Worm (Caenorhabditis elegans): Measurements from ENCODE around the gene H06H21.37.

The H06H21.37 gene

DNA sequence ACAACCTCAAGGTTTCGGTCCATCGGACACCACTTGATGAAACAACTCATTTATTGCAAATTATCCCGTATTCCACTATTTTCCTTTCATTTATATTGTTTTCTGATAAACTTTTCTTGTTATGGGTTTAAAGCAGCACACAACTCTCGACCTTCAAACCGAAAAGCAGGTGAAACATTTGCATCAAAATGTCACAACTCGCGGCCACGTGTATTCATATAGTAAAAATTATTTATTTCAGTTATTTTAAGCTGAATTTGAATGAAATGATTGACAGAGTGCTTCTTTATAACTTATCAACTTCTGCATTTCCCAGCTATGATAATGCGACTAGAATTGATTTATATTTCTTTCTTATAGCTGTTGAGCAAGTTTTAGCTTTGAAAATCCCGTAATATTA, 2.1 kb upstream of the H06H21.37 start, which contains the start of gene srw-95:
srw-95 (plus strand) TSS at position 213 of the 400 bp plus-strand sequence.
- no peak for TF ChIP-seq ztf-23 (GFP tag; IDR thresholded peaks at IDR 0.05)

DNA sequence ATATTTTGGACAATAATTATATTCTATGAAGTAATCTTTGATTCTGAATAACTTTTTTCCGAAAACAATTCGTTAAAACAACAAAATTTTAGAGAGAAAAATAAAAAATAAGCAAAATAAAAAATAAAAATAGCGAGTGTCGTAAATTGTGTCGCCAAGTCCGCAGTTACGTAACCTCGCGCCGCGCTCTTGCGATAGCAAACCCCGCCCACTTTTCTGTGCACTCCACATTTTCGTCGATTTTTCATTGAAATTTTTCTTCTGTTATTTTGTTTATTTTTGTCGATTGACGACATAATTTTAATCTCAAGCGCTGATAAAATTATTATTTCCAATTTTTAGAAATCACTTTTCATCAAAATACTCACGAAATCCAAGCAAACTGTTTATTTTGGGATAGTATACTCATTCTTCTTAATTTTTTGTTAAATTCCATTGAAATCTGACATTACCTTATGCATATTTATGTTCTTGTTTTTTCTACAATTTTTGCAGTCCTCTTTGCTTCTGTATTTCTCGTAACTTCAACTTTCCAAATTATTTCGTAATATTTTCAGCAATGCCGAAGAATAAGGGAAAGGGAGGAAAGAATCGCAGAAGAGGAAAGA, 707 bp upstream of the H06H21.37 start, which contains the start of gene eif-1.A:
eif-1.A (plus strand) TSS at position 558 of the 608 bp plus-strand sequence.
- TF ChIP-seq ztf-23 (GFP tag; IDR thresholded peaks at IDR 0.05) (0 out of 2 replicates have a peak, but pooled peaks have one; percentile 51), tab-1 (GFP tag; IDR thresholded peaks at IDR 0.05) (no peak), T22C8.4 (GFP tag; IDR thresholded peaks at IDR 0.05) (no peak), flt-1 (GFP tag; IDR thresholded peaks at IDR 0.05) (0 out of 2 replicates have a peak, but pooled peaks have one; percentile 16), ref-1 (GFP tag; conservative IDR thresholded peaks at IDR 0.05) (no peak), cog-1 (tag; optimal IDR thresholded peaks at IDR 0.05) (no peak), ztf-29 (GFP tag; IDR thresholded peaks at IDR 0.05) (no peak), klf-2 (GFP tag; conservative IDR thresholded peaks at IDR 0.05) (0 out of 2 replicates have a peak, but pooled peaks have one; percentile 7), med-1 (GFP tag; optimal IDR thresholded peaks at IDR 0.05; ENCODE audit: insufficient read depth) (peak; percentile 21)

DNA sequence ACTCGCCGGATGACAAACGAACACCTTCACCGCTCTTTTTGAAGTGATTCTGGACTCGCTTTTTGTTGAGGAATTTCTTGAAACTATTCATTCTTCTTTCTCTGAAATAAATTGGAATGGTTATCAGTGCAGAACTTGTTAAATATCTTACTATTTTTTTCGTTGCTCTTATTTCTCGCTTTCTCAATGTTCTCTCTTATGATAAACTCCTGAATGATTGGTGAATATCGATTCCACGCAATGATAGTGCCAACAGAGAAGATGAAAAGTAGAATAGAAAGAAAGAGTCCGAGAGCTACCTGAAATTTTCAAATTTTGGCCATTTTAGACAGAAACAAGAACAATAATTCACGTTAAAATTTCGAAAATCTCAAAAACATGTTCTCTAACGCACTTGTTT, 377 bp downstream of the H06H21.37 start, which contains the start of gene ubxn-6:
ubxn-6 (minus strand) TSS at position 101 of the 400 bp plus-strand sequence.
- no peak for TF ChIP-seq ref-1 (GFP tag; conservative IDR thresholded peaks at IDR 0.05)
- TF ChIP-seq cog-1 (tag; optimal IDR thresholded peaks at IDR 0.05) = no peak
- no peak for TF ChIP-seq med-1 (GFP tag; optimal IDR thresholded peaks at IDR 0.05; ENCODE audit: insufficient read depth)
- no peak for TF ChIP-seq ztf-23 (GFP tag; IDR thresholded peaks at IDR 0.05)
- no peak for TF ChIP-seq klf-2 (GFP tag; conservative IDR thresholded peaks at IDR 0.05)
- TF ChIP-seq tab-1 (GFP tag; IDR thresholded peaks at IDR 0.05) = no peak
- TF ChIP-seq flt-1 (GFP tag; IDR thresholded peaks at IDR 0.05) = no peak
- TF ChIP-seq T22C8.4 (GFP tag; IDR thresholded peaks at IDR 0.05) = no peak
- TF ChIP-seq ztf-29 (GFP tag; IDR thresholded peaks at IDR 0.05) = no peak

DNA sequence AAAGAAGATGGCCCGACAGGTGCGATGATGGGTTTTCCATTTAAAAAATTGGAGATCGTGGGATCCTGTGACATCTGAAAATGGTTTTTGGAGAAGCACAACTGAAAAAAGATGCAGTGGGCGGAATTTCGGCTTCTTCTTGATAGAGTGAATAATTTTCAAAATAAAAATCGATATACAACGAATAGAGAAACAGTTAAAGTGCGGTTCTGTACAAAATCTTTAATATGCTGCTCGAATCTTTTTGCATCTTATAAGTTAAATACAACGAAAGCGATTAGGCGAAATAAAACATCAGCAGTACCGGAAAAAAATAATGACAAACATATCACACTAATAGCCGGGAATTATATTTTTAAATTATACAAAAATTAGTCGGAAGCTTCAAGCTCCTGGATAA, 2.6 kb downstream of the H06H21.37 start, which contains the start of gene H06H21.11:
H06H21.11 (minus strand) TSS at position 101 of the 400 bp plus-strand sequence.
- no peak for TF ChIP-seq cog-1 (tag; optimal IDR thresholded peaks at IDR 0.05)
- TF ChIP-seq ztf-29 (GFP tag; IDR thresholded peaks at IDR 0.05) = no peak
- no peak for TF ChIP-seq klf-2 (GFP tag; conservative IDR thresholded peaks at IDR 0.05)
- no peak for TF ChIP-seq ztf-23 (GFP tag; IDR thresholded peaks at IDR 0.05)
- no peak for TF ChIP-seq ref-1 (GFP tag; conservative IDR thresholded peaks at IDR 0.05)

DNA sequence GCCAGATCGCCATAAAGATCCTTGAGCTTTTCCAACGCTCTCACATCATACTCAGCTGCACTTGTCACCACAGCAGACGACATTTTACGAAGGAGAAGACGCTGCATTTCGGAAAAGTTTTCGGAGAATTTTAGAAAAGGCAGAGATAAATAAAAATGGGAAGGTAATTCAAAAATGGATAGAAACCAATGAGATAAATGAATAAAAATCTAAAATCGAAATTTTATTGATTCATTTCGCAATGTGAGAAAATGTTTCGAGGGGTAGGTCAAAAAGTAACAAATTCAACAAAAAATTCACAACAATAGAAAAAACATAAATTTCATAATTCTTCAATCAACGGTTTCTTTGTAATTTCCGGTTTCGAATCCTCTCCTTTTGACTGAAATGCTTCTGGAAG, 3.3 kb downstream of the H06H21.37 start, which contains the start of gene dpf-5:
dpf-5 (minus strand) TSS at position 101 of the 400 bp plus-strand sequence.
- TF ChIP-seq tab-1 (GFP tag; IDR thresholded peaks at IDR 0.05) (no peak), klf-2 (GFP tag; conservative IDR thresholded peaks at IDR 0.05) (no peak), ztf-29 (GFP tag; IDR thresholded peaks at IDR 0.05) (no peak), flt-1 (GFP tag; IDR thresholded peaks at IDR 0.05) (no peak), ztf-23 (GFP tag; IDR thresholded peaks at IDR 0.05) (no peak), T22C8.4 (GFP tag; IDR thresholded peaks at IDR 0.05) (no peak), cog-1 (tag; optimal IDR thresholded peaks at IDR 0.05) (no peak), med-1 (GFP tag; optimal IDR thresholded peaks at IDR 0.05; ENCODE audit: insufficient read depth) (no peak), ref-1 (GFP tag; conservative IDR thresholded peaks at IDR 0.05) (no peak)

DNA sequence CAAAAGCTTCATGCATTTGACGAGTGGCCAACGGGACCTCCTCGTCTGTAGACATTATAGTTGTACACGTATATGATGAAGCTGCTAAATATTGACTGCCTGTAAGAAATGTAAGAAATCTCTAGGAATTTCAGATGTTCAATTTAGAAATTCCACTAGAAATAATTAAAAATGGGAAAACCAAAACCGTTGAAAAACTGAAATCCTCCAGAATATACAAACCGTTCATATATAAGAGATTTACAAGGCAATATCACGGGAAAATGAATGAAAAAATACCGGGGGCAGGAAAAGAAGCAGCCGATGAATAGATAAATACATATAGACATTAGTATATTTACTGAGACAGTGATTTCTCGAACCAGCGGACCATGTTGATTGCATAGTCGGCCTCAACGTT, 7.3 kb downstream of the H06H21.37 start, which contains the start of gene dpf-7:
dpf-7 (minus strand) TSS at position 101 of the 400 bp plus-strand sequence.
- no peak for TF ChIP-seq klf-2 (GFP tag; conservative IDR thresholded peaks at IDR 0.05)

DNA sequence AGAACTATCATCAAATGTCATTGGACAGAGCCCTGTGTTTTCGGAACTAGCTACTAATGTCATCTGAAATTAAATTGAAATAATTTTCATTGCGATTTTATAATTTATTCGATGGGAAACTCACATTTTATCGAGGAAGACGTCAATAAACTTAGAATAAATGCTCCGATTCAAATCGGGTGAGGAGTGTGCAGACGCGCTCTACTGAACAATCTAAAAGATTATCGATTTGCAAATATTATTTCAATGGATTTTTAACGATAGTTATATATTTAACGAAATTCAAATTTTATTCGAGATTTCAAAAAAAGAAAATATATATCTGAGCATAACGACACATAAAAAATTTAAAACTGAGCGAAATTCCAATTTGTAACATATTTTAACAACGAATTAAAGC, 10.7 kb downstream of the H06H21.37 start, which contains the start of gene eor-1:
eor-1 (minus strand) TSS at position 65 of the 400 bp plus-strand sequence.
- TF ChIP-seq T22C8.4 (GFP tag; IDR thresholded peaks at IDR 0.05) (peak; percentile 85), tab-1 (GFP tag; IDR thresholded peaks at IDR 0.05) (no peak)

DNA sequence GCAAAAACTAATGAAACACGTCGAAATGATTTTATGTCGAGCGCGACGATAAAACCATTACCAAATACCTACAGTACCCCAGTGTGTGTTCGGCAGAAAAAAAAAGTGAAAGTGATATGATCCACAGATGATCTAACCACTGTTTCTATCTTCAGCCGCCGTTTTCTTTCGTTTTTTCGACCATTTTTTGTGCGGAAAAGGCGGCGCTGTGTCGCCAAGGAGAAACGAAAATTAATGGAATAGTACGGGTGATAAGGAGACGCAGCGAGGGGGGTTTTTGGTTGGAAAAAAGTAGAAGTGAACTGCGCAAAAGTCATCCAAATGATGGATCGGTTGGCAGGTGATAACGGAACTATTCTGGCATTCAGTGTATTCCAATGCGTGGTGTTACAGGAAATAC, 14.7 kb downstream of the H06H21.37 start:
- TF ChIP-seq T22C8.4 (GFP tag; IDR thresholded peaks at IDR 0.05) = no peak
- TF ChIP-seq ztf-23 (GFP tag; IDR thresholded peaks at IDR 0.05) = no peak
- no peak for TF ChIP-seq ztf-29 (GFP tag; IDR thresholded peaks at IDR 0.05)
- TF ChIP-seq med-1 (GFP tag; optimal IDR thresholded peaks at IDR 0.05; ENCODE audit: insufficient read depth) = no peak
- no peak for TF ChIP-seq klf-2 (GFP tag; conservative IDR thresholded peaks at IDR 0.05)
- no peak for TF ChIP-seq tab-1 (GFP tag; IDR thresholded peaks at IDR 0.05)
- no peak for TF ChIP-seq cog-1 (tag; optimal IDR thresholded peaks at IDR 0.05)
- TF ChIP-seq flt-1 (GFP tag; IDR thresholded peaks at IDR 0.05) = no peak
- no peak for TF ChIP-seq ref-1 (GFP tag; conservative IDR thresholded peaks at IDR 0.05)

DNA sequence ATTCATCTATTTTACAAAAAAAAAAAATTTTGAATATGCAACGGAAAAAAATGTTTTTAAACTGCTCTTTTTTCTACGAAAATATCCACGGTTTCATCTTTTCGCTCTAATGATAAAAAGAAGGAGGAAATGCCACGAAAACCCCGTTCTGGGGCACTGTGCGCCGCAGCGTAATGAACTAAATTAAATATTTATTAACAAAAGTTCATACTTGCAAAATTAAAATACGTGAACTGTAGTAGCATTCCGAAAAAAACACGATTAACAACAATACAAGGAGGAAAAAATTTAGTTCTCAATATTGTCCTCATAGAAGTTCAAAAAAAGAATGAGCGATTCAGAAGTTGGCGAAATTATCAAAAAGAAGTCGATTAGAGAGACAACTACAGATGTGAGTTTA, 20.3 kb downstream of the H06H21.37 start, which contains the start of gene R11E3.1:
R11E3.1 (plus strand) TSS at position 301 of the 400 bp plus-strand sequence.
- TF ChIP-seq ztf-29 (GFP tag; IDR thresholded peaks at IDR 0.05) (no peak), cog-1 (tag; optimal IDR thresholded peaks at IDR 0.05) (no peak), klf-2 (GFP tag; conservative IDR thresholded peaks at IDR 0.05) (no peak)

DNA sequence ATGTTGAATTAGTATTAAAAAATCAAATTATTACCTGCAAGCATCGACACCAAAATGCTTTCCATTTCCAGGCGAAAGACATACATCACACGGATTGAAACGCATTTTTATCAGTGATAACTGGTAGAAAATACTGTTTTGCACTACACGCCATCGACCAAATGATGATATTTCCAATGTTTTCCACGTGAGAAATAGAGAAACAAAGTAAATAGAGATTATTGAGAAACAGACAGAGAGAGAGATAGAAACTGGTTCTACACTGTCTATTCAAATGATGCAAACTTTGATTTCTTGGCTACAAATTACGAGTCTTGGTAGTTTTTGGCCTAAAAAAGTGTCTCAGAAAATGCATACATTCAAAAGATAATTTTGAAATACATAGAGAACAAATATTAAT, 21.4 kb downstream of the H06H21.37 start, which contains the start of gene nhr-104:
nhr-104 (minus strand) TSS at position 361 of the 400 bp plus-strand sequence.
- TF ChIP-seq klf-2 (GFP tag; conservative IDR thresholded peaks at IDR 0.05) (no peak), ztf-29 (GFP tag; IDR thresholded peaks at IDR 0.05) (no peak), cog-1 (tag; optimal IDR thresholded peaks at IDR 0.05) (no peak), ztf-23 (GFP tag; IDR thresholded peaks at IDR 0.05) (no peak), tab-1 (GFP tag; IDR thresholded peaks at IDR 0.05) (no peak), T22C8.4 (GFP tag; IDR thresholded peaks at IDR 0.05) (no peak), flt-1 (GFP tag; IDR thresholded peaks at IDR 0.05) (no peak), med-1 (GFP tag; optimal IDR thresholded peaks at IDR 0.05; ENCODE audit: insufficient read depth) (no peak), ref-1 (GFP tag; conservative IDR thresholded peaks at IDR 0.05) (no peak)
